Worm (Caenorhabditis elegans): Measurements from ENCODE around the gene ugt-65.

- TF ChIP-seq him-1 (tag; optimal IDR thresholded peaks at IDR 0.05) (no peak), W03F9.2 (tag; optimal IDR thresholded peaks at IDR 0.05) (no peak), dao-5 (tag; optimal IDR thresholded peaks at IDR 0.05) (no peak)
These were observed 44.3 kb downstream of the ugt-65 start for ce11 chrIV:12464822-12465221.
